Fruit fly (Drosophila melanogaster) whole organism, embryonic: ENCODE results near the gene CG14402.

Experiments
- Bgb ChIP-seq: fragments of 200-800 bp; sonication (Bioruptor generic); IDR thresholded peaks from 2 replicates; pipeline ENCODE4 v1.3.6; 2022; ENCODE audit warnings: missing biosample characterization, missing genetic modification characterization; ENCODE audit not compliant: partially characterized antibody
- CG10209 ChIP-seq: fragments of 200-800 bp; sonication (Bioruptor generic); optimal IDR thresholded peaks from 3 replicates; lab custom pipeline; 2017; ENCODE audit warnings: missing biosample characterization, mild to moderate bottlenecking, missing genetic modification characterization, missing genetic modification reagents
- CG10543 ChIP-seq: fragments of 200-800 bp; sonication (Bioruptor generic); optimal IDR thresholded peaks from 3 replicates; lab custom pipeline; 2017; ENCODE audit warnings: missing biosample characterization, mild to moderate bottlenecking, missing genetic modification characterization, moderate library complexity
- CG11085 ChIP-seq: fragments of 200-800 bp; sonication (Bioruptor generic); IDR thresholded peaks from 2 replicates; pipeline ENCODE4 v1.3.6; 2022; ENCODE audit warnings: missing biosample characterization, missing genetic modification characterization
- CG11093 ChIP-seq: fragments of 200-800 bp; sonication (Bioruptor generic); IDR thresholded peaks from 3 replicates; pipeline ENCODE4 v1.3.6; 2022; ENCODE audit warnings: missing biosample characterization, missing genetic modification characterization
- CG11695 ChIP-seq: fragments of 200-800 bp; sonication (Bioruptor generic); IDR thresholded peaks from 3 replicates; pipeline ENCODE4 v1.3.6; 2022; ENCODE audit warnings: missing biosample characterization, missing genetic modification characterization
- CG12236 ChIP-seq: fragments of 200-800 bp; sonication (Bioruptor generic); optimal IDR thresholded peaks from 2 replicates; lab custom pipeline; 2016; ENCODE audit warnings: missing biosample characterization, missing genetic modification characterization
- CG13424 ChIP-seq: fragments of 200-800 bp; sonication (Bioruptor generic); optimal IDR thresholded peaks from 2 replicates; lab custom pipeline; 2019; ENCODE audit warnings: missing biosample characterization, mild to moderate bottlenecking, missing genetic modification characterization, moderate library complexity
- CG17186 ChIP-seq: fragments of 200-800 bp; sonication (Bioruptor generic); optimal IDR thresholded peaks from 3 replicates; lab custom pipeline; 2017; ENCODE audit warnings: missing biosample characterization, missing genetic modification reagents, missing genetic modification characterization
- CG17359 ChIP-seq: fragments of 200-800 bp; sonication (Bioruptor generic); optimal IDR thresholded peaks from 3 replicates; lab custom pipeline; 2018; ENCODE audit warnings: missing biosample characterization, mild to moderate bottlenecking, missing genetic modification characterization, moderate library complexity
- CG18262 ChIP-seq: fragments of 200-800 bp; optimal IDR thresholded peaks from 3 replicates; lab custom pipeline; 2019; ENCODE audit warnings: missing biosample characterization, mild to moderate bottlenecking, missing genetic modification characterization, moderate library complexity
- CG2202 ChIP-seq: fragments of 200-800 bp; sonication (Bioruptor generic); optimal IDR thresholded peaks from 2 replicates; lab custom pipeline; 2018; ENCODE audit warnings: missing biosample characterization, mild to moderate bottlenecking, missing genetic modification characterization
- CG30020 ChIP-seq: fragments of 200-800 bp; optimal IDR thresholded peaks from 2 replicates; lab custom pipeline; 2019; ENCODE audit warnings: missing biosample characterization, mild to moderate bottlenecking, missing genetic modification characterization, moderate library complexity
- CG3065 ChIP-seq: fragments of 200-800 bp; sonication (Bioruptor generic); optimal IDR thresholded peaks from 2 replicates; lab custom pipeline; 2016; ENCODE audit warnings: missing biosample characterization, missing genetic modification characterization
- CG33213 ChIP-seq: fragments of 200-800 bp; sonication (Bioruptor generic); optimal IDR thresholded peaks from 3 replicates; lab custom pipeline; 2016; ENCODE audit warnings: missing biosample characterization, missing genetic modification characterization
- CG5180 ChIP-seq: fragments of 200-800 bp; sonication (Bioruptor generic); optimal IDR thresholded peaks from 3 replicates; lab custom pipeline; 2017; ENCODE audit warnings: missing biosample characterization, missing genetic modification characterization, mild to moderate bottlenecking, moderate library complexity, missing genetic modification reagents
- CG6654 ChIP-seq: fragments of 200-800 bp; sonication (Bioruptor generic); optimal IDR thresholded peaks from 2 replicates; lab custom pipeline; 2017; ENCODE audit warnings: missing biosample characterization, mild to moderate bottlenecking, missing genetic modification characterization
- CG6854 ChIP-seq: fragments of 200-800 bp; sonication (Bioruptor generic); optimal IDR thresholded peaks from 3 replicates; lab custom pipeline; 2017; ENCODE audit warnings: missing biosample characterization, mild to moderate bottlenecking, missing genetic modification characterization
- CG8924 ChIP-seq: fragments of 200-800 bp; optimal IDR thresholded peaks from 3 replicates; lab custom pipeline; 2019; ENCODE audit warnings: missing biosample characterization, mild to moderate bottlenecking, missing genetic modification characterization, moderate library complexity
- CG8944 ChIP-seq: fragments of 200-800 bp; sonication (Bioruptor generic); optimal IDR thresholded peaks from 3 replicates; lab custom pipeline; 2016; ENCODE audit warnings: missing biosample characterization, missing genetic modification characterization
- CTCF ChIP-seq: fragments of 200-800 bp; sonication (Bioruptor generic); optimal IDR thresholded peaks from 2 replicates; lab custom pipeline; 2017; ENCODE audit warnings: missing biosample characterization, mild to moderate bottlenecking, missing genetic modification characterization, moderate library complexity
- CkIIα-i1 ChIP-seq: fragments of 200-800 bp; sonication (Bioruptor generic); IDR thresholded peaks from 2 replicates; pipeline ENCODE4 v1.3.6; 2022; ENCODE audit warnings: missing biosample characterization, missing genetic modification characterization
- D19B ChIP-seq: fragments of 200-800 bp; sonication (Bioruptor generic); optimal IDR thresholded peaks from 2 replicates; lab custom pipeline; 2017; ENCODE audit warnings: missing biosample characterization, mild to moderate bottlenecking, missing genetic modification characterization
- HLH3B ChIP-seq: fragments of 200-800 bp; sonication (Bioruptor generic); IDR thresholded peaks from 2 replicates; pipeline ENCODE4 v1.3.6; 2022; ENCODE audit warnings: missing biosample characterization, missing genetic modification characterization
- Hand ChIP-seq: fragments of 200-800 bp; sonication (Bioruptor generic); optimal IDR thresholded peaks from 2 replicates; lab custom pipeline; 2017; ENCODE audit warnings: mild to moderate bottlenecking, missing biosample characterization, missing genetic modification reagents, missing genetic modification characterization
- HmgD ChIP-seq: fragments of 200-800 bp; sonication (Bioruptor generic); optimal IDR thresholded peaks from 3 replicates; lab custom pipeline; 2016; ENCODE audit warnings: missing biosample characterization, missing genetic modification characterization
- HmgZ ChIP-seq: fragments of 200-800 bp; sonication (Bioruptor generic); optimal IDR thresholded peaks from 2 replicates; lab custom pipeline; 2018; ENCODE audit warnings: missing biosample characterization, mild to moderate bottlenecking, missing genetic modification characterization
- Hmr ChIP-seq: fragments of 200-800 bp; sonication (Bioruptor generic); optimal IDR thresholded peaks from 3 replicates; lab custom pipeline; 2017; ENCODE audit warnings: mild to moderate bottlenecking, missing biosample characterization, missing genetic modification reagents, missing genetic modification characterization
- Mes4 ChIP-seq: fragments of 200-800 bp; sonication (Bioruptor generic); optimal IDR thresholded peaks from 2 replicates; lab custom pipeline; 2016; ENCODE audit warnings: missing biosample characterization, missing genetic modification characterization
- Neu2 ChIP-seq: fragments of 200-800 bp; sonication (Bioruptor generic); optimal IDR thresholded peaks from 3 replicates; lab custom pipeline; 2016; ENCODE audit warnings: missing biosample characterization, missing genetic modification characterization, borderline replicate concordance
- Six4 ChIP-seq: fragments of 200-800 bp; sonication (Bioruptor generic); optimal IDR thresholded peaks from 2 replicates; lab custom pipeline; 2016; ENCODE audit warnings: missing biosample characterization, missing genetic modification characterization
- Sox100B ChIP-seq: fragments of 200-800 bp; sonication (Bioruptor generic); optimal IDR thresholded peaks from 3 replicates; lab custom pipeline; 2018; ENCODE audit warnings: missing biosample characterization, mild to moderate bottlenecking, missing genetic modification characterization
- Sox102F ChIP-seq: fragments of 200-800 bp; sonication (Bioruptor generic); optimal IDR thresholded peaks from 2 replicates; lab custom pipeline; 2018; ENCODE audit warnings: missing biosample characterization, mild to moderate bottlenecking, missing genetic modification characterization, moderate library complexity
- Sry-δ ChIP-seq: fragments of 200-800 bp; sonication (Bioruptor generic); optimal IDR thresholded peaks from 2 replicates; lab custom pipeline; 2016; ENCODE audit warnings: missing biosample characterization, missing genetic modification characterization
- amos ChIP-seq: fragments of 200-800 bp; sonication (Bioruptor generic); IDR thresholded peaks from 2 replicates; pipeline ENCODE4 v1.3.6; 2022; ENCODE audit warnings: missing biosample characterization, missing genetic modification characterization; ENCODE audit not compliant: partially characterized antibody
- bsh ChIP-seq, 2 experiments: fragments of 200-800 bp; sonication (Bioruptor generic); optimal IDR thresholded peaks; 2 replicates each; lab custom pipeline; 2017 to 2018; ENCODE audit warnings: mild to moderate bottlenecking in 2 of 2, missing biosample characterization in 2 of 2, missing genetic modification characterization in 2 of 2, moderate library complexity in 1 of 2
- ci ChIP-seq: fragments of 200-800 bp; sonication (Bioruptor generic); IDR thresholded peaks from 3 replicates; pipeline ENCODE4 v1.3.6; 2022; ENCODE audit warnings: missing biosample characterization, missing genetic modification characterization
- dysf ChIP-seq: fragments of 200-800 bp; sonication (Bioruptor generic); IDR thresholded peaks from 3 replicates; pipeline ENCODE4 v1.3.6; 2022; ENCODE audit warnings: missing biosample characterization, missing genetic modification characterization
- fd102C ChIP-seq: fragments of 200-800 bp; sonication (Bioruptor generic); optimal IDR thresholded peaks from 2 replicates; lab custom pipeline; 2018; ENCODE audit warnings: missing biosample characterization, mild to moderate bottlenecking, missing genetic modification characterization, moderate library complexity
- gt ChIP-seq: fragments of 200-800 bp; sonication (Bioruptor generic); IDR thresholded peaks from 2 replicates; pipeline ENCODE4 v1.3.6; 2022; ENCODE audit warnings: missing biosample characterization, missing genetic modification characterization
- hkb ChIP-seq, 2 experiments: fragments of 200-800 bp in 1 of 2; fragments of >200 bp in 1 of 2; sonication (Bioruptor generic) in 1 of 2; IDR thresholded peaks in 1 of 2; optimal IDR thresholded peaks in 1 of 2; 2 replicates each; pipeline versions ENCODE4 v1.3.6 to Lab custom; 2017 to 2022; ENCODE audit warnings: missing biosample characterization in 1 of 2, missing genetic modification characterization in 1 of 2
- ind ChIP-seq: fragments of 200-800 bp; sonication (Bioruptor generic); optimal IDR thresholded peaks from 3 replicates; lab custom pipeline; 2016; ENCODE audit warnings: missing biosample characterization, missing genetic modification characterization
- maf-S ChIP-seq: fragments of 200-800 bp; sonication (Bioruptor generic); optimal IDR thresholded peaks from 2 replicates; lab custom pipeline; 2016; ENCODE audit warnings: missing biosample characterization, missing genetic modification characterization
- pan ChIP-seq, 4 experiments: fragments of >200 bp in 3 of 4; fragments of 200-800 bp in 1 of 4; sonication (Bioruptor generic) in 1 of 4; optimal IDR thresholded peaks in 3 of 4; IDR thresholded peaks in 1 of 4; 2 replicates each; pipeline versions ENCODE4 v1.3.6 to Lab custom; 2017 to 2022; ENCODE audit warnings: missing biosample characterization in 2 of 4, missing genetic modification characterization in 2 of 4, mixed read lengths in 1 of 4
- row ChIP-seq: fragments of 200-800 bp; sonication (Bioruptor generic); IDR thresholded peaks from 3 replicates; pipeline ENCODE4 v1.3.6; 2022; ENCODE audit warnings: missing biosample characterization, missing genetic modification characterization
- salm ChIP-seq: fragments of 200-800 bp; sonication (Bioruptor generic); optimal IDR thresholded peaks from 2 replicates; lab custom pipeline; 2018; ENCODE audit warnings: missing biosample characterization, mild to moderate bottlenecking, missing genetic modification characterization
- sisA ChIP-seq: fragments of 200-800 bp; sonication (Bioruptor generic); IDR thresholded peaks from 2 replicates; pipeline ENCODE4 v1.3.6; 2022; ENCODE audit warnings: missing biosample characterization, missing genetic modification characterization
- slou ChIP-seq: fragments of 200-800 bp; sonication (Bioruptor generic); optimal IDR thresholded peaks from 3 replicates; lab custom pipeline; 2016; ENCODE audit warnings: missing biosample characterization, missing genetic modification characterization
- tna ChIP-seq: fragments of 200-800 bp; sonication (Bioruptor generic); IDR thresholded peaks from 2 replicates; pipeline ENCODE4 v1.3.6; 2022; ENCODE audit warnings: missing biosample characterization, missing genetic modification characterization; ENCODE audit not compliant: partially characterized antibody
- yki ChIP-seq: fragments of >200 bp; optimal IDR thresholded peaks from 3 replicates; lab custom pipeline; 2018
- zfh1 ChIP-seq: fragments of 200-800 bp; sonication (Bioruptor generic); IDR thresholded peaks from 3 replicates; pipeline ENCODE4 v1.3.6; 2022; ENCODE audit warnings: missing biosample characterization, missing genetic modification characterization

CG14402 gene

dm6 chr2L:20802839-20803238 is 46.3 kb upstream of the CG14402 start (continued):
- TF ChIP-seq hkb (optimal IDR thresholded peaks at IDR 0.05; lab: Kevin White, UChicago) (no peak), hkb (GFP tag; IDR thresholded peaks at IDR 0.05; lab: Robert Waterston, UW) (peak; percentile 20; the same call in 1 of the 2 replicates), row (GFP tag; lab: Robert Waterston, UW) (0 out of 3 replicates have a peak, but pooled peaks have one; percentile 9), sisA (peak; percentile 40), zfh1 (GFP tag; lab: Robert Waterston, UW) (no peak), CG10543 (GFP tag; lab: Kevin White, UChicago) (no peak), Hand (GFP tag; lab: Kevin White, UChicago) (no peak), dysf (GFP tag; lab: Robert Waterston, UW) (no peak), ci (GFP tag; lab: Robert Waterston, UW) (peak; percentile 42; the same call in 1 of the 3 replicates), CG10209 (GFP tag; lab: Kevin White, UChicago) (no peak), Hmr (GFP tag; lab: Kevin White, UChicago) (no peak), yki (lab: Kevin White, UChicago) (no peak), CG30020 (no peak), CG13424 (tag; lab: Kevin White, UChicago) (no peak), CG17359 (tag; lab: Kevin White, UChicago) (peak; percentile 9), ind (GFP tag; lab: Kevin White, UChicago) (no peak), HmgZ (tag; lab: Kevin White, UChicago) (no peak), Mes4 (GFP tag; lab: Kevin White, UChicago) (no peak), pan (optimal IDR thresholded peaks at IDR 0.05; lab: Kevin White, UChicago) (no peak), pan (GFP tag; optimal IDR thresholded peaks at IDR 0.05 in 1 of 2, IDR thresholded peaks at IDR 0.05 in 1 of 2) (peak in 1 of 2 experiments; percentile 7), CG18262 (tag; lab: Kevin White, UChicago) (no peak), Sox102F (GFP tag; lab: Kevin White, UChicago) (peak; percentile 8), CG6854 (no peak), CG12236 (GFP tag; lab: Kevin White, UChicago) (no peak), CG11093 (GFP tag; lab: Robert Waterston, UW) (no peak), CG11695 (peak; percentile 43; the same call in 1 of the 3 replicates), Six4 (no peak), Bgb (GFP tag; lab: Robert Waterston, UW) (peak; percentile 24), HmgD (GFP tag; lab: Kevin White, UChicago) (no peak), D19B (GFP tag; lab: Kevin White, UChicago) (no peak), Sox100B (GFP tag; lab: Kevin White, UChicago) (no peak), CG17186 (GFP tag; lab: Kevin White, UChicago) (no peak), Sry-δ (GFP tag; lab: Kevin White, UChicago) (no peak), CG3065 (GFP tag; lab: Kevin White, UChicago) (no peak), bsh (GFP tag; optimal IDR thresholded peaks at IDR 0.05; lab: Kevin White, UChicago) (peak in 1 of 2 experiments; percentile 0), fd102C (GFP tag; lab: Kevin White, UChicago) (no peak), salm (tag; lab: Kevin White, UChicago) (no peak), Neu2 (GFP tag; lab: Kevin White, UChicago) (no peak), CG5180 (no peak), CG6654 (no peak), gt (GFP tag; lab: Robert Waterston, UW) (no peak), tna (GFP tag; lab: Robert Waterston, UW) (no peak), CG8924 (tag; lab: Kevin White, UChicago) (no peak), CG8944 (no peak), slou (GFP tag; lab: Kevin White, UChicago) (no peak), CG2202 (tag; lab: Kevin White, UChicago) (no peak), CG11085 (GFP tag; lab: Robert Waterston, UW) (no peak), CG33213 (GFP tag; lab: Kevin White, UChicago) (no peak), HLH3B (GFP tag; lab: Robert Waterston, UW) (no peak), CkIIα-i1 (no peak), maf-S (GFP tag; lab: Kevin White, UChicago) (no peak), amos (no peak), CTCF (GFP tag; lab: Kevin White, UChicago) (no peak)
